Worm (Caenorhabditis elegans) whole organism, midembryonic: ENCODE data around the gene F45G2.8.

ENCODE experiments used
- T22C8.4 ChIP-seq: fragments of 200-800 bp; sonication (Bioruptor generic); IDR thresholded peaks from 2 replicates; pipeline ENCODE4 v1.3.6; 2022; ENCODE audit warnings: missing genetic modification characterization, missing compliant biosample characterization
- cog-1 ChIP-seq: sonication (generic microtip); optimal IDR thresholded peaks from 2 replicates; lab custom pipeline; 2016; ENCODE audit warnings: missing genetic modification characterization, missing compliant biosample characterization
- flt-1 ChIP-seq: fragments of 200-800 bp; sonication (Bioruptor generic); IDR thresholded peaks from 2 replicates; pipeline ENCODE4 v1.3.6; 2022; ENCODE audit warnings: missing genetic modification characterization, missing compliant biosample characterization
- klf-2 ChIP-seq: fragments of 200-800 bp; sonication (Bioruptor generic); conservative IDR thresholded peaks from 2 replicates; pipeline ENCODE4 v1.3.6; 2022; ENCODE audit warnings: missing genetic modification reagents, missing genetic modification characterization, missing compliant biosample characterization
- med-1 ChIP-seq: sonication (generic microtip); optimal IDR thresholded peaks from 2 replicates; lab custom pipeline; 2017; ENCODE audit warnings: missing genetic modification characterization, mild to moderate bottlenecking, missing compliant biosample characterization, antibody characterized with exemption, missing genetic modification reagents; ENCODE audit not compliant: insufficient read depth
- ref-1 ChIP-seq: fragments of 200-800 bp; sonication (Bioruptor generic); conservative IDR thresholded peaks from 2 replicates; pipeline ENCODE4 v1.3.6; 2022; ENCODE audit warnings: missing genetic modification reagents, missing genetic modification characterization, missing compliant biosample characterization
- tab-1 ChIP-seq: fragments of 200-800 bp; sonication (Bioruptor generic); IDR thresholded peaks from 2 replicates; pipeline ENCODE4 v1.3.6; 2022; ENCODE audit warnings: missing genetic modification characterization, missing compliant biosample characterization
- ztf-23 ChIP-seq: fragments of 200-800 bp; sonication (Bioruptor generic); IDR thresholded peaks from 2 replicates; pipeline ENCODE4 v1.3.6; 2022; ENCODE audit warnings: missing genetic modification reagents, missing genetic modification characterization, missing compliant biosample characterization
- ztf-29 ChIP-seq: fragments of 200-800 bp; sonication (Bioruptor generic); IDR thresholded peaks from 2 replicates; pipeline ENCODE4 v1.3.6; 2022; ENCODE audit warnings: missing genetic modification reagents, missing genetic modification characterization, missing compliant biosample characterization

DNA sequence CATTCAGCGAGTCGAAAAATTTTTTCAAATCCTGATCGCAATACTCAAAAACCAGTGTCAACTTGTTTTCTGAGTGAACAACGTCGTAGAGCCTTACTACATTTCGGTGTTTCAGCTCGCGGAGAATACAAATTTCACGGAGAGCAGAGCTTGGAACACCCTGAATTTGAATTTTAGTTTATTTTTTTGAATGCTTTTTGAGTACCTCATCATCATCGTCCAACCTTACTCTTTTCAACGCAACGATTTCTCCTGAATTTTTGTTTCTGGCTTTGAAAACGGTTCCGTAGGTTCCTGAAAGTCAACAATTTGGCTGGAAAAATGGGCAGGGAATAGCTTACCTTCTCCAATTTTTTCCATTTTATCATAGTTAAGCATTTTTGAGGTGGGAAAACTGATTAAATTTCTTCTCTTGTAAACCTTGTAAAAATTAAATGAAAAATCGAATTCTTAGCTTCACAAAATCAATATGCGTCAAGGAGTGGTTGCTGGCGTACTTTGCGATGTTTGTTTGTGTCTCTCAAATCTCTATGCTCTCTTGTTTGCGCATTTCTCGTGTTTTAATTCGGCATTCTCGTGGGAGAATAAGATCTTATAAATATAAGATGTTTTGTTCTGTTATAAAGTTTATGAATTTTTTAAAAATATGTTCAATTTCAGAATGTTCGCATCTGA is 30.6 kb upstream of the F45G2.8 start, which contains the start of gene cdk-5:
- no peak for TF ChIP-seq klf-2 (GFP tag; lab: Robert Waterston, UW)
- TF ChIP-seq T22C8.4 (GFP tag; lab: Robert Waterston, UW) = no peak
- no peak for TF ChIP-seq ref-1 (GFP tag; lab: Robert Waterston, UW)
- no peak for TF ChIP-seq med-1 (GFP tag; lab: Kevin White, UChicago)
- no peak for TF ChIP-seq ztf-29 (GFP tag; lab: Robert Waterston, UW)
- 0 out of 2 replicates have a peak, but pooled peaks have one; percentile 6 for TF ChIP-seq ztf-23 (GFP tag; lab: Robert Waterston, UW)
- no peak for TF ChIP-seq flt-1
- no peak for TF ChIP-seq tab-1 (GFP tag; lab: Robert Waterston, UW)
- no peak for TF ChIP-seq cog-1
